Fruit fly (Drosophila melanogaster) whole organism, embryonic: ENCODE data around the gene Bruce.

Source experiments
- CG1233 ChIP-seq: fragments of 200-800 bp; sonication (Bioruptor generic); optimal IDR thresholded peaks from 4 replicates; lab custom pipeline; 2018; ENCODE audit warnings: missing biosample characterization, mild to moderate bottlenecking, missing genetic modification characterization
- CG13775 ChIP-seq: fragments of 200-800 bp; sonication (Bioruptor generic); optimal IDR thresholded peaks from 3 replicates; lab custom pipeline; 2017; ENCODE audit warnings: missing biosample characterization, mild to moderate bottlenecking, missing genetic modification characterization
- CG14710 ChIP-seq: fragments of 200-800 bp; sonication (Bioruptor generic); optimal IDR thresholded peaks from 3 replicates; lab custom pipeline; 2019; ENCODE audit warnings: missing biosample characterization, mild to moderate bottlenecking, missing genetic modification characterization, moderate library complexity
- CG14965 ChIP-seq: fragments of 200-800 bp; sonication (Bioruptor generic); optimal IDR thresholded peaks from 2 replicates; lab custom pipeline; 2016; ENCODE audit warnings: missing biosample characterization, missing genetic modification characterization, borderline replicate concordance
- CG7928 ChIP-seq: fragments of 200-800 bp; sonication (Bioruptor generic); optimal IDR thresholded peaks from 2 replicates; lab custom pipeline; 2017; ENCODE audit warnings: missing biosample characterization, mild to moderate bottlenecking, missing genetic modification characterization
- Dfd ChIP-seq, 2 experiments: fragments of >200 bp; optimal IDR thresholded peaks; 2 replicates each; lab custom pipeline; 2017; ENCODE audit warnings: missing biosample characterization in 2 of 2, missing genetic modification characterization in 2 of 2
- crp ChIP-seq, 2 experiments: fragments of 200-800 bp; sonication (Bioruptor generic); optimal IDR thresholded peaks; 2 replicates in 1 of 2; 3 replicates in 1 of 2; lab custom pipeline; 2017; ENCODE audit warnings: missing biosample characterization in 2 of 2, missing genetic modification characterization in 2 of 2, mild to moderate bottlenecking in 1 of 2, moderate library complexity in 1 of 2
- ewg ChIP-seq: fragments of 200-800 bp; sonication (Bioruptor generic); optimal IDR thresholded peaks from 3 replicates; lab custom pipeline; 2017; ENCODE audit warnings: mild to moderate bottlenecking, missing biosample characterization, missing genetic modification reagents, missing genetic modification characterization
- gro ChIP-seq: fragments of 200-800 bp; sonication (Bioruptor generic); optimal IDR thresholded peaks from 2 replicates; lab custom pipeline; 2016; ENCODE audit warnings: missing biosample characterization, missing genetic modification characterization
- pnt ChIP-seq: fragments of 200-800 bp; sonication (Bioruptor generic); optimal IDR thresholded peaks from 3 replicates; lab custom pipeline; 2016; ENCODE audit warnings: missing biosample characterization, missing genetic modification characterization
- slp2 ChIP-seq: fragments of 200-800 bp; sonication (Bioruptor generic); optimal IDR thresholded peaks from 2 replicates; lab custom pipeline; 2016; ENCODE audit warnings: missing biosample characterization, missing genetic modification characterization
- tin ChIP-seq: fragments of 200-800 bp; sonication (Bioruptor generic); optimal IDR thresholded peaks from 3 replicates; lab custom pipeline; 2016; ENCODE audit warnings: missing biosample characterization, missing genetic modification characterization
- zf30C ChIP-seq: fragments of 200-800 bp; sonication (Bioruptor generic); optimal IDR thresholded peaks from 3 replicates; lab custom pipeline; 2018; ENCODE audit warnings: missing biosample characterization, mild to moderate bottlenecking, missing genetic modification characterization

DNA sequence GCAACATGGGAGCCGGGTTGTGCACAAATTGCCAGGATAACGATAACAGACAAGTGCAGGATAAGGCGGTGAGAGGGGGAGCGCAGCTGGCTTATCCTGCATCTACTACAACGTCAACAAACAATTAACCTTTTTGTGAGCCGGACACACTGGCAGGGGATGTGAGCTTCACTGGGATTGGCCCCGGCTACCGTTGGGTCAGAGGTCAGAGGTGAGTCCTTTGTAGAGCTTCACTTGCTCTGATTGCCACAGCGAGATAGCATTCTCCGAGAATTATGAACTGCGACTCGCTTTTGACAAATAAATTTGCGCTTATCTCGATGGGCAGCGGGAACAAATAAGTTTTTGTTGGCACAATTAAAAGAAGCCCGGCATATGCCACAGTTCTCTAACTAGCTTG is 38.6 kb upstream of the Bruce start:
- no peak for TF ChIP-seq CG14710 (tag; lab: Kevin White, UChicago)
- TF ChIP-seq slp2 (GFP tag; lab: Kevin White, UChicago) = no peak
- TF ChIP-seq CG13775 (GFP tag; lab: Kevin White, UChicago) = no peak
- no peak for TF ChIP-seq CG1233 (GFP tag; lab: Kevin White, UChicago)
- TF ChIP-seq CG7928 (GFP tag; lab: Kevin White, UChicago) = no peak
- no peak for TF ChIP-seq pnt (GFP tag; lab: Kevin White, UChicago)
- no peak for TF ChIP-seq CG14965 (GFP tag; lab: Kevin White, UChicago)
- TF ChIP-seq tin (GFP tag; lab: Kevin White, UChicago) = no peak
- TF ChIP-seq Dfd (GFP tag; optimal IDR thresholded peaks at IDR 0.05; lab: Kevin White, UChicago) = no peak
- TF ChIP-seq ewg (GFP tag; lab: Kevin White, UChicago) = no peak
- TF ChIP-seq zf30C (GFP tag; lab: Kevin White, UChicago) = no peak
- TF ChIP-seq gro (GFP tag; lab: Kevin White, UChicago) = no peak
- TF ChIP-seq crp (GFP tag; optimal IDR thresholded peaks at IDR 0.05; lab: Kevin White, UChicago) = no peak
